Fruit fly (Drosophila melanogaster): ENCODE measurements around the gene TM9SF2.
A peak's percentile ranks its signal among the peaks of the same experiment; 100 is the strongest.

Gene TM9SF2

dm6 chr2L:20700534-20701239, 33.4 kb downstream of the TM9SF2 start (continued):
- TF ChIP-seq NFAT (GFP tag; IDR thresholded peaks at IDR 0.05): 0 out of 2 replicates have a peak, but pooled peaks have one; percentile 2
- TF ChIP-seq nom (GFP tag; optimal IDR thresholded peaks at IDR 0.05): no peak
- TF ChIP-seq CG9727 (GFP tag; optimal IDR thresholded peaks at IDR 0.05): no peak
- no peak for TF ChIP-seq gfzf (GFP tag; optimal IDR thresholded peaks at IDR 0.05)
- TF ChIP-seq Dref (GFP tag; IDR thresholded peaks at IDR 0.05): no peak
- TF ChIP-seq esg (GFP tag; conservative IDR thresholded peaks at IDR 0.05): peak; percentile 32; the same call in 1 of the 2 replicates
- no peak for TF ChIP-seq Sox100B (GFP tag; optimal IDR thresholded peaks at IDR 0.05)
- no peak for TF ChIP-seq H2.0 (GFP tag; IDR thresholded peaks at IDR 0.05)
- TF ChIP-seq Spps (tag; optimal IDR thresholded peaks at IDR 0.05): no peak
- no peak for TF ChIP-seq CG11093 (GFP tag; IDR thresholded peaks at IDR 0.05)
- TF ChIP-seq gcm (GFP tag; optimal IDR thresholded peaks at IDR 0.05): no peak
- peak; percentile 40 for TF ChIP-seq fd3F (GFP tag; optimal IDR thresholded peaks at IDR 0.05)
- TF ChIP-seq CG13296 (GFP tag; optimal IDR thresholded peaks at IDR 0.05): no peak
- no peak for TF ChIP-seq E2f2 (GFP tag; IDR thresholded peaks at IDR 0.05)
- no peak for TF ChIP-seq NC2β (GFP tag; optimal IDR thresholded peaks at IDR 0.05)
- no peak for TF ChIP-seq cg (GFP tag; optimal IDR thresholded peaks at IDR 0.05)
- TF ChIP-seq Drgx (GFP tag; IDR thresholded peaks at IDR 0.05): peak; percentile 35; the same call in 1 of the 2 replicates
- TF ChIP-seq Neu2 (GFP tag; optimal IDR thresholded peaks at IDR 0.05; ENCODE audit: borderline replicate concordance): no peak
- no peak for TF ChIP-seq GATAe (GFP tag; conservative IDR thresholded peaks at IDR 0.05)
- TF ChIP-seq Nf-YA (GFP tag; IDR thresholded peaks at IDR 0.05): no peak
- TF ChIP-seq bab2 (GFP tag; optimal IDR thresholded peaks at IDR 0.05): no peak
- TF ChIP-seq ranshi (GFP tag; IDR thresholded peaks at IDR 0.05): no peak
- TF ChIP-seq HLH4C (GFP tag; IDR thresholded peaks at IDR 0.05; ENCODE audit: partially characterized antibody): no peak
- no peak for TF ChIP-seq CG16813 (GFP tag; IDR thresholded peaks at IDR 0.05; ENCODE audit: partially characterized antibody)
- TF ChIP-seq pho (GFP tag; optimal IDR thresholded peaks at IDR 0.05): no peak
- TF ChIP-seq Deaf1 (tag; optimal IDR thresholded peaks at IDR 0.05): peak; percentile 43
- TF ChIP-seq CG7839 (tag; optimal IDR thresholded peaks at IDR 0.05): no peak
- no peak for TF ChIP-seq vnd (GFP tag; IDR thresholded peaks at IDR 0.05; ENCODE audit: partially characterized antibody)
- no peak for TF ChIP-seq ATbp (GFP tag; optimal IDR thresholded peaks at IDR 0.05)
- no peak for TF ChIP-seq Ets97D (GFP tag; optimal IDR thresholded peaks at IDR 0.05)
- TF ChIP-seq lola (GFP tag; optimal IDR thresholded peaks at IDR 0.05): no peak
- TF ChIP-seq CG1602 (GFP tag; optimal IDR thresholded peaks at IDR 0.05): no peak
- TF ChIP-seq Nf-YC (tag; optimal IDR thresholded peaks at IDR 0.05): no peak
- 0 out of 2 replicates have a peak, but pooled peaks have one; percentile 12 for TF ChIP-seq Ptx1 (GFP tag; IDR thresholded peaks at IDR 0.05)
- no peak for TF ChIP-seq pnt (GFP tag; optimal IDR thresholded peaks at IDR 0.05)
- no peak for TF ChIP-seq CG12219 (GFP tag; optimal IDR thresholded peaks at IDR 0.05)
- TF ChIP-seq CG14667 (GFP tag; IDR thresholded peaks at IDR 0.05): no peak
- TF ChIP-seq slbo (GFP tag; IDR thresholded peaks at IDR 0.05): peak; percentile 42; the same call in 1 of the 2 replicates
- no peak for TF ChIP-seq oc (tag; optimal IDR thresholded peaks at IDR 0.05)
- TF ChIP-seq ac (GFP tag; optimal IDR thresholded peaks at IDR 0.05): no peak
- TF ChIP-seq Bdp1 (GFP tag; optimal IDR thresholded peaks at IDR 0.05): no peak
- no peak for TF ChIP-seq CG7786 (GFP tag; optimal IDR thresholded peaks at IDR 0.05)
- no peak for TF ChIP-seq usp (GFP tag; optimal IDR thresholded peaks at IDR 0.05)
- no peak for TF ChIP-seq CG3065 (GFP tag; optimal IDR thresholded peaks at IDR 0.05)
- TF ChIP-seq dpn (GFP tag; optimal IDR thresholded peaks at IDR 0.05): no peak
- TF ChIP-seq CG31365 (tag; optimal IDR thresholded peaks at IDR 0.05): no peak
- TF ChIP-seq CG17612 (GFP tag; IDR thresholded peaks at IDR 0.05): no peak
- TF ChIP-seq CG15269 (tag; optimal IDR thresholded peaks at IDR 0.05): peak; percentile 7
- no peak for TF ChIP-seq CG2116 (GFP tag; optimal IDR thresholded peaks at IDR 0.05)
- no peak for TF ChIP-seq CG32767 (GFP tag; IDR thresholded peaks at IDR 0.05)
